Worm (Caenorhabditis elegans): ENCODE results near the gene ZK1010.12.

DNA sequence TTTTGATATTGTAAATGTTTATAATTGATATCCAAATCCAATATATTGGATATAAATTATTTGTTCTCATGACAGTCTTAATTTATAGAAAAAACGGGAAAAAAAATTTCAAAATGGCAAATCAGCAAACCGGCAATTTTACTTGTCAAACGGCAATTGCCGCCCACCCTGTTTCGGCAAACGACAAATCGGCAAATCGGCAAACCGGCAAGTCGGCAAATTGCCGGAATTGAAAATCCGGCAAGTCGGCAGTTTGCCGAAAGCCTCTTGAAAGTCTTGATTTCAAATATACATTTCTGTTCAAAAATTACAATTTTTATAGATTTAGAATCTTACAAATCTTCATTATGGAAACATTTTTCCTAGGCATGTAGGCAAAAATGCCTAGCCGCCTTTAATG, 36.9 kb downstream of the ZK1010.12 start:
- TF ChIP-seq pha-4 (tag; optimal IDR thresholded peaks at IDR 0.05) (no peak), elt-3 (tag; optimal IDR thresholded peaks at IDR 0.05) (no peak), unc-62 (GFP tag; optimal IDR thresholded peaks at IDR 0.05) (no peak), nhr-237 (tag; optimal IDR thresholded peaks at IDR 0.05) (no peak), nhr-76 (tag; optimal IDR thresholded peaks at IDR 0.05) (no peak), ham-2 (GFP tag; optimal IDR thresholded peaks at IDR 0.05) (no peak), ces-1 (GFP tag; optimal IDR thresholded peaks at IDR 0.05) (no peak), nhr-2 (tag; optimal IDR thresholded peaks at IDR 0.05) (no peak)

Measured in whole organism, mixed stage, embryonic.